Worm (Caenorhabditis elegans) whole organism, L4 larva: Measurements from ENCODE around the gene lact-7.

ENCODE experiments used
- F49E8.2 ChIP-seq: sonication (generic microtip); optimal IDR thresholded peaks from 2 replicates; lab custom pipeline; 2016; ENCODE audit warnings: missing compliant biosample characterization, mild to moderate bottlenecking, missing genetic modification characterization, borderline replicate concordance
- T20F7.1 ChIP-seq: fragments of 200-800 bp; sonication (Bioruptor generic); optimal IDR thresholded peaks from 2 replicates; lab custom pipeline; 2018; ENCODE audit warnings: mild to moderate bottlenecking, missing genetic modification characterization, missing compliant biosample characterization
- Y48G9A.11 ChIP-seq: fragments of 200-800 bp; sonication (Bioruptor generic); IDR thresholded peaks from 2 replicates; pipeline ENCODE4 v1.3.6; 2022; ENCODE audit warnings: missing genetic modification reagents, missing genetic modification characterization, missing compliant biosample characterization
- Y75B8A.6 ChIP-seq: fragments of 200-800 bp; sonication (Bioruptor generic); IDR thresholded peaks from 2 replicates; pipeline ENCODE4 v1.3.6; 2022; ENCODE audit warnings: missing genetic modification reagents, missing genetic modification characterization, missing compliant biosample characterization
- aha-1 ChIP-seq: fragments of 150-350 bp; peaks from one replicate; lab custom pipeline; 2014; ENCODE audit warnings: missing biosample characterization, missing genetic modification characterization
- aly-2 ChIP-seq: sonication (generic microtip); optimal IDR thresholded peaks from 2 replicates; lab custom pipeline; 2018; ENCODE audit warnings: missing biosample characterization, missing genetic modification characterization
- ceh-20 ChIP-seq: fragments of 200-800 bp; sonication (Bioruptor generic); IDR thresholded peaks from 2 replicates; pipeline ENCODE4 v1.3.6; 2022; ENCODE audit warnings: missing genetic modification reagents, missing genetic modification characterization, missing compliant biosample characterization
- ceh-32 ChIP-seq: sonication (generic microtip); optimal IDR thresholded peaks from 2 replicates; lab custom pipeline; 2016; ENCODE audit warnings: mild to moderate bottlenecking, missing genetic modification characterization, missing compliant biosample characterization; ENCODE audit not compliant: poor library complexity
- ces-1 ChIP-seq: fragments of 150-350 bp; sonication (generic microtip); optimal IDR thresholded peaks from 4 replicates; lab custom pipeline; 2014; ENCODE audit warnings: missing biosample characterization, missing genetic modification reagents, missing genetic modification characterization
- ctbp-1 ChIP-seq: fragments of 200-800 bp; sonication (Bioruptor generic); IDR thresholded peaks from 2 replicates; pipeline ENCODE4 v1.3.6; 2022; ENCODE audit warnings: missing genetic modification reagents, missing genetic modification characterization, missing compliant biosample characterization
- daf-16 ChIP-seq, 3 experiments: sonication (generic microtip); optimal IDR thresholded peaks; 2 replicates each; lab custom pipeline; 2016 to 2017; ENCODE audit warnings: missing genetic modification characterization in 3 of 3, missing genetic modification reagents in 3 of 3, mild to moderate bottlenecking in 2 of 3, missing compliant biosample characterization in 2 of 3, missing biosample characterization in 1 of 3, moderate library complexity in 1 of 3
- daf-19 ChIP-seq: fragments of 200-800 bp; sonication (Bioruptor generic); conservative IDR thresholded peaks from 2 replicates; pipeline ENCODE4 v1.3.6; 2022; ENCODE audit warnings: missing genetic modification characterization, missing compliant biosample characterization
- dmd-8 ChIP-seq: fragments of 200-800 bp; sonication (Bioruptor generic); IDR thresholded peaks from 2 replicates; pipeline ENCODE4 v1.3.6; 2022; ENCODE audit warnings: missing genetic modification characterization, missing compliant biosample characterization
- dpl-1 ChIP-seq: fragments of 150-350 bp; optimal IDR thresholded peaks from 2 replicates; lab custom pipeline; 2014; ENCODE audit warnings: missing biosample characterization, missing genetic modification reagents, missing genetic modification characterization
- egl-43 ChIP-seq: fragments of 200-800 bp; sonication (Bioruptor generic); IDR thresholded peaks from 2 replicates; pipeline ENCODE4 v1.3.6; 2022; ENCODE audit warnings: missing genetic modification reagents, missing genetic modification characterization, missing compliant biosample characterization
- lim-7 ChIP-seq: fragments of 200-800 bp; sonication (Bioruptor generic); IDR thresholded peaks from 2 replicates; pipeline ENCODE4 v1.3.6; 2022; ENCODE audit warnings: missing genetic modification characterization, missing compliant biosample characterization
- lin-15B ChIP-seq: fragments of 150-350 bp; sonication (generic microtip); optimal IDR thresholded peaks from 3 replicates; lab custom pipeline; 2014; ENCODE audit warnings: missing biosample characterization, missing genetic modification characterization
- lin-29 ChIP-seq: fragments of 200-800 bp; sonication (Bioruptor generic); IDR thresholded peaks from 2 replicates; pipeline ENCODE4 v1.3.6; 2022; ENCODE audit warnings: missing genetic modification reagents, missing genetic modification characterization, missing compliant biosample characterization
- lin-39 ChIP-seq: fragments of 150-350 bp; optimal IDR thresholded peaks from 2 replicates; lab custom pipeline; 2014; ENCODE audit warnings: missing biosample characterization, missing genetic modification reagents, missing genetic modification characterization
- madf-9 ChIP-seq: fragments of 200-800 bp; sonication (Bioruptor generic); conservative IDR thresholded peaks from 2 replicates; pipeline ENCODE4 v1.3.6; 2022; ENCODE audit warnings: missing genetic modification reagents, missing genetic modification characterization, missing compliant biosample characterization
- nhr-237 ChIP-seq: sonication (generic microtip); optimal IDR thresholded peaks from 2 replicates; lab custom pipeline; 2017; ENCODE audit warnings: missing biosample characterization, missing genetic modification characterization
- nhr-25 ChIP-seq: sonication (generic microtip); optimal IDR thresholded peaks from 2 replicates; lab custom pipeline; 2017; ENCODE audit warnings: missing genetic modification characterization, mild to moderate bottlenecking, missing compliant biosample characterization, antibody characterized with exemption, moderate library complexity, borderline replicate concordance; ENCODE audit not compliant: insufficient read depth
- nhr-42 ChIP-seq: fragments of 200-800 bp; sonication (Bioruptor generic); IDR thresholded peaks from 2 replicates; pipeline ENCODE4 v1.3.6; 2022; ENCODE audit warnings: missing genetic modification characterization, missing compliant biosample characterization
- set-16 ChIP-seq: fragments of 200-800 bp; sonication (Bioruptor generic); IDR thresholded peaks from 2 replicates; pipeline ENCODE4 v1.3.6; 2022; ENCODE audit warnings: missing genetic modification reagents, missing genetic modification characterization, missing compliant biosample characterization
- snpc-1.2 ChIP-seq: fragments of 200-800 bp; sonication (Bioruptor generic); IDR thresholded peaks from 2 replicates; pipeline ENCODE4 v1.3.6; 2022; ENCODE audit warnings: missing genetic modification reagents, missing genetic modification characterization, missing compliant biosample characterization
- snpc-4 ChIP-seq: fragments of 150-350 bp; optimal IDR thresholded peaks from 2 replicates; lab custom pipeline; 2014; ENCODE audit warnings: missing biosample characterization, missing genetic modification characterization
- spr-3 ChIP-seq: fragments of 200-800 bp; sonication (Bioruptor generic); optimal IDR thresholded peaks from 2 replicates; lab custom pipeline; 2018; ENCODE audit warnings: mild to moderate bottlenecking, missing genetic modification characterization, missing compliant biosample characterization
- unc-130 ChIP-seq: sonication (generic microtip); optimal IDR thresholded peaks from 2 replicates; lab custom pipeline; 2016; ENCODE audit warnings: missing genetic modification reagents, missing genetic modification characterization, missing compliant biosample characterization
- unc-39 ChIP-seq: sonication (generic microtip); optimal IDR thresholded peaks from 2 replicates; lab custom pipeline; 2017; ENCODE audit warnings: missing biosample characterization, missing genetic modification characterization
- unc-62 ChIP-seq, 3 experiments: fragments of 150-350 bp in 1 of 3; sonication (generic microtip); optimal IDR thresholded peaks in 2 of 3; peaks in 1 of 3; 1 replicate in 1 of 3; 2 replicates in 2 of 3; lab custom pipeline; 2014 to 2017; ENCODE audit warnings: missing biosample characterization in 3 of 3, missing genetic modification characterization in 3 of 3, missing genetic modification reagents in 3 of 3, missing genotype in 1 of 3
- zag-1 ChIP-seq: fragments of 150-350 bp; optimal IDR thresholded peaks from 2 replicates; lab custom pipeline; 2014; ENCODE audit warnings: missing biosample characterization, missing genetic modification characterization
- zfp-3 ChIP-seq: fragments of 200-800 bp; sonication (Bioruptor generic); conservative IDR thresholded peaks from 2 replicates; pipeline ENCODE4 v1.3.6; 2022; ENCODE audit warnings: missing genetic modification reagents, missing genetic modification characterization, missing compliant biosample characterization

The lact-7 gene

DNA sequence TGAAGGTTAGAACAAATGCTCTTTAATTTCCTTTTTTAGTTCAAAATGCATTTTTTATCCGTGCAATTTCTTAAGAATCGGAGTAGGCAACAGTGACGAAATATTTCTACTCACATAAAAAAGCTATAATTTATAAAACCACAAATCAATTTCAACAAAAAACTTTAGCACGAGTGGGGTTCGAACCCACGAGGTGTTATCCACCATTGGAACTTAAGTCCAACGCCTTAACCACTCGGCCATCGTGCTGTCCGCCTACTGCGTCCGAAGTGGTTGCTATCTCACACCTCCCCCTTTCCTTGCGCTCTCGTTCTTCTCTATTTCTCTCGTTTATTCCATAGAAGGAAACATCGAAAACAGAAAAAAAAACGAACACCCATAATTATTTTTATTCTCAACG, 1.2 kb upstream of the lact-7 start (continued):
- TF ChIP-seq lin-39 (tag; lab: Kevin White, UChicago): no peak
- TF ChIP-seq zag-1: no peak
- no peak for TF ChIP-seq Y75B8A.6

DNA sequence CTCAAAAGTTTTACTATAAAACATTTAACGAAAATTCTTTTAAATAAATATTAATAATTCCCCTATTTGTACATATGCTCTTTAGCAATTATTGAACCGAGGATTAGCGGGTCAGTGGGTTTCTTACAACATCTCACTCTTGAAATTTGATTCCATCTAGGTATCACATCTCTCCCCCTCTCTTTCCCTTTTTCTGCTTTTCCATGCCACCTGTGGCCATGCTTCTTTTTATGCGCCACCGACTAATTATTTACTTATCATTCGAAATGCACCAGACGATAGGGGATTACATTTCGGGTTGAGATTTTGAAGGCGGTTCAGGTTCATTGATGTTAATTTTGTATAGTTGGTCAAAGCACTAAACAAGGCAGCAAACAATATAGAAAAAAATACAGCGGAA, 7.0 kb downstream of the lact-7 start:
- TF ChIP-seq ceh-32: no peak
- peak; percentile 55 for TF ChIP-seq aha-1 (tag; lab: Kevin White, UChicago)

DNA sequence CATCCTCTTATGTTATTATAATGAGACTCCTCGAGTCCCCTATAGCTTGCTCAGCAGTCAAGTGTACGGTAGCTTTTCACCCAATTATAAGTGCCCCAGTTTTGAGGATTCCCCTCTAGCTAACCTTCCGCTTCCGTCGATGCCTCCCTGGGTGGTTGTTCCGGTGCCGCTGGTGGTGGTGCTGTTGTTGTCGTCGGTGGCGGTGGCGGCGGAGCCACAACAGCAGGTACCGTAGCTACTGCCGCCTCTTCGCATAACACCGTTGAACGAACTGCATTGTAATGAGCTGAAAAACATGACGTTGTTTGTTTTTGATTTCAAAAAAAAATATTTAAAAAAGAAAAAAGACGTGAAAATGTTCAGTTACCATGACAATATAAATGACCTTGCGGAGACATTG, 7.5 kb downstream of the lact-7 start:
- TF ChIP-seq set-16 (GFP tag; lab: Robert Waterston, UW) (peak; percentile 69; the same call in 1 of the 2 replicates), spr-3 (no peak), unc-62 (GFP tag; optimal IDR thresholded peaks at IDR 0.05 in 1 of 2; lab: Kevin White, UChicago) (peak in 1 of 2 experiments; percentile 52), unc-62 (tag; optimal IDR thresholded peaks at IDR 0.05; lab: Kevin White, UChicago) (no peak), lim-7 (no peak), aly-2 (tag; lab: Kevin White, UChicago) (no peak), zfp-3 (GFP tag; lab: Robert Waterston, UW) (no peak)

DNA sequence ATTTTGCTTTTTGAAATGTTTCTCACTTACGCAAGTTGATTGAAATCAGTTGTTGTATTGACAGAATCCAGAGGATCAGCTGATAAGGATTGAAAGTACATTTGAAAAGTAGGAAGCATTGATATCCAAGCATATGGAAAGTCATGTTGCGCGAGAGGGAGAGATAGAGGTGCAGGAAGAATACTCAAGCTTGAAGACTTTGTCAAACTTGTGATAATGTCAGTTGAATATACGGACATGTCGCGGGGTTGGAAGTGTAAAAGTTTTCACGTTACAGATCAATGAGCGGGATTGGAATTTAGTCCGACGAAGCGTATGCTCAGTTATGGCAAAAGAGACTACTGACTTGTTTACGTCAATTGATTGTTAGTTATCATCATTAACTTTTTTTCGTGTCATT, 10.4 kb downstream of the lact-7 start, which contains the start of gene ttx-3:
ttx-3 (minus strand) TSS at position 101 of the 400 bp plus-strand sequence.
- TF ChIP-seq nhr-42 (no peak), nhr-25 (tag; lab: Kevin White, UChicago) (no peak), ces-1 (no peak), lin-15B (tag; lab: Kevin White, UChicago) (no peak), ctbp-1 (GFP tag; lab: Robert Waterston, UW) (no peak), F49E8.2 (no peak), dmd-8 (GFP tag; lab: Robert Waterston, UW) (no peak), egl-43 (GFP tag; lab: Robert Waterston, UW) (no peak), snpc-4 (tag; lab: Kevin White, UChicago) (no peak)
- TF ChIP-seq, all 104 proteins: peak for 0

DNA sequence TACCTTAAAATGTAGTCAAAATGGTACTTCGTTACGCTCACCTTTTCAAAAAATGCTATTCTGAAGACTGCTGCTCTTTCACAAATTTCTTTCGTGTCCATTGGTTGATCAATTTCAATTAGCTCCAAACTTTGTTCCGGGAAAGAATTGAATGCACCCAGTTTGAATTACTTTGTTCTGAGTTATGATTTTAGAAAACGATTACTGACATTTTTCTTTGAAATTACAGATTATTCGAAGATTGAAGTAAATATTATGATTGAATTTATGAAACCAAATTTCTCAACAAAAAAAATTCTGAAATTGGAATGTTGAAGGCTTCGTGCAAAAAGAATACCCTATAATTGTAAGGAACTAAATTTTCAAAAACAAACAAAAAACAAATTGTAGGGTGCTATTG, 25.3 kb downstream of the lact-7 start, which contains the start of gene Y102F5A.1:
Y102F5A.1 (minus strand) TSS at position 101 of the 400 bp plus-strand sequence.
- TF ChIP-seq snpc-1.2 (no peak), nhr-237 (no peak), unc-39 (tag; lab: Kevin White, UChicago) (no peak), Y48G9A.11 (GFP tag; lab: Robert Waterston, UW) (no peak), T20F7.1 (GFP tag; lab: Kevin White, UChicago) (no peak), F49E8.2 (no peak), lin-39 (tag; lab: Kevin White, UChicago) (no peak), daf-19 (GFP tag; lab: Robert Waterston, UW) (no peak), madf-9 (GFP tag; lab: Robert Waterston, UW) (no peak), ceh-20 (GFP tag; lab: Robert Waterston, UW) (no peak), lin-29 (GFP tag; lab: Robert Waterston, UW) (no peak), daf-16 (GFP tag; optimal IDR thresholded peaks at IDR 0.05; lab: Kevin White, UChicago) (no peak), daf-16 (tag; optimal IDR thresholded peaks at IDR 0.05; lab: Kevin White, UChicago) (no peak), dpl-1 (GFP tag; lab: Kevin White, UChicago) (no peak), unc-130 (GFP tag; lab: Kevin White, UChicago) (no peak)
- TF ChIP-seq, all 104 proteins: peak for 0
